Worm (Caenorhabditis elegans) whole organism, L4 larva: ENCODE results near the gene hlh-10.

ENCODE experiments used
- F44E2.7 ChIP-seq: fragments of 200-800 bp; sonication (Bioruptor generic); IDR thresholded peaks from 2 replicates; pipeline ENCODE4 v2.1.2; 2022; ENCODE audit warnings: missing genetic modification characterization, missing compliant biosample characterization
- ama-1 ChIP-seq: fragments of 150-350 bp; optimal IDR thresholded peaks from 2 replicates; lab custom pipeline; 2014; ENCODE audit warnings: inconsistent platforms, mixed read lengths
- ceh-32 ChIP-seq: sonication (generic microtip); optimal IDR thresholded peaks from 2 replicates; lab custom pipeline; 2016; ENCODE audit warnings: mild to moderate bottlenecking, missing genetic modification characterization, missing compliant biosample characterization; ENCODE audit not compliant: poor library complexity
- dmd-6 ChIP-seq: fragments of 200-800 bp; sonication (Bioruptor generic); IDR thresholded peaks from 2 replicates; pipeline ENCODE4 v1.3.6; 2022; ENCODE audit warnings: missing genetic modification reagents, missing genetic modification characterization, missing compliant biosample characterization
- fos-1 ChIP-seq: fragments of 150-350 bp; optimal IDR thresholded peaks from 2 replicates; lab custom pipeline; 2014; ENCODE audit warnings: missing biosample characterization, missing genetic modification characterization
- mep-1 ChIP-seq: fragments of 150-350 bp; sonication (generic microtip); optimal IDR thresholded peaks from 3 replicates; lab custom pipeline; 2014; ENCODE audit warnings: missing biosample characterization, missing genetic modification characterization
- skn-1 ChIP-seq: fragments of 150-350 bp; optimal IDR thresholded peaks from 2 replicates; lab custom pipeline; 2014; ENCODE audit warnings: missing biosample characterization, missing genetic modification characterization
- snpc-4 ChIP-seq: fragments of 150-350 bp; optimal IDR thresholded peaks from 2 replicates; lab custom pipeline; 2014; ENCODE audit warnings: missing biosample characterization, missing genetic modification characterization

- no peak for TF ChIP-seq mep-1 (tag; lab: Kevin White, UChicago)
- TF ChIP-seq ceh-32 (tag; lab: Kevin White, UChicago) = no peak
- no peak for TF ChIP-seq F44E2.7 (GFP tag; lab: Robert Waterston, UW)
- TF ChIP-seq snpc-4 (tag; lab: Kevin White, UChicago) = no peak
- no peak for TF ChIP-seq ama-1 (lab: Kevin White, UChicago)
- no peak for TF ChIP-seq skn-1 (tag; lab: Kevin White, UChicago)
- TF ChIP-seq fos-1 (tag; lab: Kevin White, UChicago) = no peak
- no peak for TF ChIP-seq dmd-6 (GFP tag; lab: Robert Waterston, UW)
Measured at ce11 chrV:9272624-9273023, 9.4 kb downstream of the hlh-10 start.
